Fruit fly (Drosophila melanogaster): ENCODE results near the gene kl-2.
"Not testable (repeated sequence)": the region's sequence is repeated elsewhere in the genome, so short reads cannot be mapped to it uniquely, and the experiment has no call there.

The kl-2 gene

DNA sequence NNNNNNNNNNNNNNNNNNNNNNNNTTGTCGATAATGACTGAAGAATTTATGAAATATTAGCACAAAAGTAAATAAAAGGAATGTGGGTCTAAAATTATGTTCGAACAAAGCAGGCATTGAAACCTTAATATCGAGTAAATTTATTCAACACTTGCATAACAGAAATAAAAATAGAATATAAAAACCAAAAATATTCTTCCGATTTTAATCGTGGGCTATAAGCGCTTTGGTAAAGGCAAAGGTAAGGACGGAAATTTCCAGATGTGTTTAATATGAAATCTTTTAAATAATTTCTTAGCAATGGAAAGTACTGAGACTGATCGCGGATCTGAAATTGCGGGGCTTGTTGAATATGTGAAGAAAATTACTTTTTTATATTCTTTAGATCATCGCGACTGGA is at the start of gene kl-2:
Gene kl-2 (plus strand): TSS at position 301 of the 400 bp plus-strand sequence.
- TF ChIP-seq psq (optimal IDR thresholded peaks at IDR 0.05) (no peak), Sin3A (optimal IDR thresholded peaks at IDR 0.05) (no peak), ttk (optimal IDR thresholded peaks at IDR 0.05) (no peak), Myc (optimal IDR thresholded peaks at IDR 0.05) (no peak), h (optimal IDR thresholded peaks at IDR 0.05) (no peak), insv (optimal IDR thresholded peaks at IDR 0.05) (no peak)

DNA sequence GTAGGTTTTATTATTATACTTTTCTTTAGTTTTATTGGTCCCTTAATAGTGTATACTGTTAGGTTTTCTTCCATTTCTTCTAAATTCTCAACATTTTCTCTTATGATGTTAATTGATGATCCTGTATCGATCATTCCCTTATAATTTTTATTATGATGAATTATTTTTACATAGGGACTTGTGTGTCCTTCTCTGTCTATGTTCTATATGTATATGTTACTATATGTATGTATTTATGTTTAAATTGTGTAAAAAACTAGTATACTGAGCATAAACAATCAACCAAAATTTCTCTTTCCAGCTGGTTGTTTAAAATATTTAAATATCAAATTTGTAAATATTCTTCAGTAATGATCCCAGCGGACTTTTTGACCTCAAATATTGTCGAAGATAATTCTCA is 129.2 kb downstream of the kl-2 start, which contains the start of gene ARY:
Gene ARY (plus strand): TSS at position 301 of the 400 bp plus-strand sequence.
- not testable (repeated sequence) for TF ChIP-seq insv, psq, h (optimal IDR thresholded peaks at IDR 0.05)
